Worm (Caenorhabditis elegans) whole organism, L2 larva: Measurements from ENCODE around the gene acdh-12.

ENCODE experiments used
- egl-27 ChIP-seq: sonication (generic microtip); optimal IDR thresholded peaks from 3 replicates; lab custom pipeline; 2017; ENCODE audit warnings: missing biosample characterization, missing genetic modification reagents, missing genetic modification characterization
- fos-1 ChIP-seq: fragments of 150-350 bp; optimal IDR thresholded peaks from 2 replicates; lab custom pipeline; 2014; ENCODE audit warnings: missing biosample characterization, missing genetic modification characterization
- mdl-1 ChIP-seq, 2 experiments: fragments of 150-350 bp in 1 of 2; sonication (generic microtip) in 1 of 2; optimal IDR thresholded peaks; 2 replicates each; lab custom pipeline; 2017; ENCODE audit warnings: missing biosample characterization in 2 of 2, missing genetic modification characterization in 2 of 2
- nhr-237 ChIP-seq: fragments of 150-350 bp; optimal IDR thresholded peaks from 2 replicates; lab custom pipeline; 2014; ENCODE audit warnings: missing biosample characterization, missing genetic modification characterization
- skn-1 ChIP-seq: sonication (generic microtip); optimal IDR thresholded peaks from 2 replicates; lab custom pipeline; 2017; ENCODE audit warnings: missing biosample characterization, missing genetic modification characterization
- unc-39 ChIP-seq: fragments of 150-350 bp; optimal IDR thresholded peaks from 2 replicates; lab custom pipeline; 2014; ENCODE audit warnings: missing biosample characterization, missing genetic modification characterization
- ztf-4 ChIP-seq: fragments of 150-350 bp; optimal IDR thresholded peaks from 2 replicates; lab custom pipeline; 2014; ENCODE audit warnings: missing biosample characterization, missing genetic modification characterization

ce11 chrII:7231951-7232350 lies 36.5 kb upstream of the acdh-12 start:
- no peak for TF ChIP-seq skn-1
- no peak for TF ChIP-seq mdl-1 (tag; optimal IDR thresholded peaks at IDR 0.05; lab: Kevin White, UChicago)
- no peak for TF ChIP-seq fos-1 (tag; lab: Kevin White, UChicago)
- no peak for TF ChIP-seq ztf-4 (tag; lab: Kevin White, UChicago)
- no peak for TF ChIP-seq nhr-237
- TF ChIP-seq egl-27 (tag; lab: Kevin White, UChicago), result no peak
- no peak for TF ChIP-seq unc-39 (tag; lab: Kevin White, UChicago)
